Fruit fly (Drosophila melanogaster) whole organism, embryonic: ENCODE measurements around the gene SNRPG.

ENCODE experiments used
- ATbp ChIP-seq: fragments of 200-800 bp; sonication (Bioruptor generic); optimal IDR thresholded peaks from 2 replicates; lab custom pipeline; 2017; ENCODE audit warnings: missing biosample characterization, mild to moderate bottlenecking, missing genetic modification characterization, missing genetic modification reagents
- CG10543 ChIP-seq: fragments of 200-800 bp; sonication (Bioruptor generic); optimal IDR thresholded peaks from 3 replicates; lab custom pipeline; 2017; ENCODE audit warnings: missing biosample characterization, mild to moderate bottlenecking, missing genetic modification characterization, moderate library complexity
- CG11456 ChIP-seq: fragments of 200-800 bp; sonication (Bioruptor generic); IDR thresholded peaks from 3 replicates; pipeline ENCODE4 v1.3.6; 2022; ENCODE audit warnings: missing biosample characterization, missing genetic modification characterization
- CG12071 ChIP-seq: fragments of 200-800 bp; sonication (Bioruptor generic); optimal IDR thresholded peaks from 3 replicates; lab custom pipeline; 2018; ENCODE audit warnings: missing biosample characterization, mild to moderate bottlenecking, missing genetic modification characterization
- CG12769 ChIP-seq: fragments of 200-800 bp; sonication (Bioruptor generic); optimal IDR thresholded peaks from 2 replicates; lab custom pipeline; 2019; ENCODE audit warnings: missing biosample characterization, mild to moderate bottlenecking, missing genetic modification characterization, moderate library complexity
- CG15696 ChIP-seq: fragments of 200-800 bp; sonication (Bioruptor generic); optimal IDR thresholded peaks from 2 replicates; lab custom pipeline; 2019; ENCODE audit warnings: missing biosample characterization, mild to moderate bottlenecking, missing genetic modification characterization, moderate library complexity
- CG17568 ChIP-seq: fragments of 200-800 bp; sonication (Bioruptor generic); optimal IDR thresholded peaks from 2 replicates; lab custom pipeline; 2018; ENCODE audit warnings: missing biosample characterization, mild to moderate bottlenecking, missing genetic modification characterization, moderate library complexity
- CG2129 ChIP-seq: fragments of 200-800 bp; sonication (Bioruptor generic); IDR thresholded peaks from 2 replicates; pipeline ENCODE4 v1.3.6; 2022; ENCODE audit warnings: missing biosample characterization, missing genetic modification characterization; ENCODE audit not compliant: partially characterized antibody
- CG2202 ChIP-seq: fragments of 200-800 bp; sonication (Bioruptor generic); optimal IDR thresholded peaks from 2 replicates; lab custom pipeline; 2018; ENCODE audit warnings: missing biosample characterization, mild to moderate bottlenecking, missing genetic modification characterization
- CG6683 ChIP-seq: fragments of 200-800 bp; sonication (Bioruptor generic); optimal IDR thresholded peaks from 2 replicates; lab custom pipeline; 2017; ENCODE audit warnings: missing biosample characterization, mild to moderate bottlenecking, missing genetic modification characterization, missing genetic modification reagents
- CG7928 ChIP-seq: fragments of 200-800 bp; sonication (Bioruptor generic); optimal IDR thresholded peaks from 2 replicates; lab custom pipeline; 2017; ENCODE audit warnings: missing biosample characterization, mild to moderate bottlenecking, missing genetic modification characterization
- CG8359 ChIP-seq: fragments of 200-800 bp; sonication (Bioruptor generic); optimal IDR thresholded peaks from 2 replicates; lab custom pipeline; 2017; ENCODE audit warnings: missing biosample characterization, mild to moderate bottlenecking, missing genetic modification characterization, borderline replicate concordance
- Chrac-16 ChIP-seq: fragments of 200-800 bp; sonication (Bioruptor generic); optimal IDR thresholded peaks from 3 replicates; lab custom pipeline; 2016; ENCODE audit warnings: missing biosample characterization, missing genetic modification characterization
- Doc2 ChIP-seq: fragments of 200-800 bp; sonication (Bioruptor generic); IDR thresholded peaks from 2 replicates; pipeline ENCODE4 v1.3.6; 2022; ENCODE audit warnings: missing biosample characterization, missing genetic modification characterization
- Dref ChIP-seq: fragments of 200-800 bp; sonication (Bioruptor generic); IDR thresholded peaks from 2 replicates; pipeline ENCODE4 v1.3.6; 2022; ENCODE audit warnings: missing biosample characterization, missing genetic modification characterization
- HLH3B ChIP-seq: fragments of 200-800 bp; sonication (Bioruptor generic); IDR thresholded peaks from 2 replicates; pipeline ENCODE4 v1.3.6; 2022; ENCODE audit warnings: missing biosample characterization, missing genetic modification characterization
- HmgD ChIP-seq: fragments of 200-800 bp; sonication (Bioruptor generic); optimal IDR thresholded peaks from 3 replicates; lab custom pipeline; 2016; ENCODE audit warnings: missing biosample characterization, missing genetic modification characterization
- Hr78 ChIP-seq, 2 experiments: fragments of 200-800 bp in 1 of 2; fragments of >200 bp in 1 of 2; sonication (Bioruptor generic) in 1 of 2; optimal IDR thresholded peaks; 2 replicates each; lab custom pipeline; 2017 to 2019; ENCODE audit warnings: missing biosample characterization in 2 of 2, missing genetic modification characterization in 2 of 2, mild to moderate bottlenecking in 1 of 2, moderate library complexity in 1 of 2
- MESR4 ChIP-seq: fragments of 200-800 bp; sonication (Bioruptor generic); optimal IDR thresholded peaks from 2 replicates; lab custom pipeline; 2018; ENCODE audit warnings: missing biosample characterization, mild to moderate bottlenecking, missing genetic modification characterization, moderate library complexity
- Med ChIP-seq: fragments of 200-800 bp; sonication (Bioruptor generic); peaks from one replicate; lab custom pipeline; 2016; ENCODE audit warnings: missing biosample characterization, missing genetic modification characterization, mild to moderate bottlenecking, inconsistent platforms, moderate library complexity
- NC2α ChIP-seq: fragments of 200-800 bp; sonication (Bioruptor generic); optimal IDR thresholded peaks from 2 replicates; lab custom pipeline; 2016; ENCODE audit warnings: missing biosample characterization, missing genetic modification characterization
- Pdp1 ChIP-seq, 2 experiments: fragments of 200-800 bp; sonication (Bioruptor generic); optimal IDR thresholded peaks; 3 replicates each; lab custom pipeline; 2016; ENCODE audit warnings: missing biosample characterization in 2 of 2, missing genetic modification characterization in 2 of 2, mild to moderate bottlenecking in 1 of 2, moderate library complexity in 1 of 2
- Scr ChIP-seq: fragments of 200-800 bp; sonication (Bioruptor generic); IDR thresholded peaks from 2 replicates; pipeline ENCODE4 v1.3.6; 2022; ENCODE audit warnings: missing biosample characterization, missing genetic modification characterization; ENCODE audit not compliant: partially characterized antibody
- Vsx1 ChIP-seq: fragments of 200-800 bp; sonication (Bioruptor generic); optimal IDR thresholded peaks from 2 replicates; lab custom pipeline; 2017; ENCODE audit warnings: missing biosample characterization, mild to moderate bottlenecking, missing genetic modification characterization, missing genetic modification reagents
- ap ChIP-seq: fragments of 200-800 bp; sonication (Bioruptor generic); IDR thresholded peaks from 2 replicates; pipeline ENCODE4 v1.3.6; 2022; ENCODE audit warnings: missing biosample characterization, missing genetic modification characterization
- ato ChIP-seq: fragments of 200-800 bp; sonication (Bioruptor generic); IDR thresholded peaks from 2 replicates; pipeline ENCODE4 v1.3.6; 2022; ENCODE audit warnings: missing biosample characterization, missing genetic modification characterization; ENCODE audit not compliant: partially characterized antibody
- bcd ChIP-seq: fragments of 200-800 bp; sonication (Bioruptor generic); optimal IDR thresholded peaks from 2 replicates; lab custom pipeline; 2017; ENCODE audit warnings: missing biosample characterization, mild to moderate bottlenecking, missing genetic modification characterization
- caup ChIP-seq: fragments of 200-800 bp; sonication (Bioruptor generic); optimal IDR thresholded peaks from 3 replicates; lab custom pipeline; 2017; ENCODE audit warnings: missing biosample characterization, mild to moderate bottlenecking, missing genetic modification characterization, moderate library complexity; ENCODE audit not compliant: severe bottlenecking
- cg ChIP-seq: fragments of 200-800 bp; sonication (Bioruptor generic); optimal IDR thresholded peaks from 3 replicates; lab custom pipeline; 2019; ENCODE audit warnings: missing biosample characterization, mild to moderate bottlenecking, missing genetic modification characterization, moderate library complexity
- chif ChIP-seq, 2 experiments: fragments of 200-800 bp; sonication (Bioruptor generic); optimal IDR thresholded peaks; 3 replicates each; lab custom pipeline; 2016; ENCODE audit warnings: missing biosample characterization in 2 of 2, missing genetic modification characterization in 2 of 2
- ci ChIP-seq: fragments of 200-800 bp; sonication (Bioruptor generic); IDR thresholded peaks from 3 replicates; pipeline ENCODE4 v1.3.6; 2022; ENCODE audit warnings: missing biosample characterization, missing genetic modification characterization
- dmrt99B ChIP-seq: fragments of 200-800 bp; sonication (Bioruptor generic); optimal IDR thresholded peaks from 2 replicates; lab custom pipeline; 2018; ENCODE audit warnings: missing biosample characterization, mild to moderate bottlenecking, missing genetic modification characterization, moderate library complexity
- oc ChIP-seq: fragments of 200-800 bp; sonication (Bioruptor generic); optimal IDR thresholded peaks from 2 replicates; lab custom pipeline; 2018; ENCODE audit warnings: missing biosample characterization, mild to moderate bottlenecking, missing genetic modification characterization, moderate library complexity
- sd ChIP-seq: fragments of 200-800 bp; sonication (Bioruptor generic); optimal IDR thresholded peaks from 3 replicates; lab custom pipeline; 2018; ENCODE audit warnings: missing biosample characterization, mild to moderate bottlenecking, missing genetic modification characterization, moderate library complexity
- sens ChIP-seq: fragments of 200-800 bp; sonication (Bioruptor generic); peaks from one replicate; lab custom pipeline; 2016; ENCODE audit warnings: missing biosample characterization, missing genetic modification characterization
- slbo ChIP-seq: fragments of 200-800 bp; sonication (Bioruptor generic); IDR thresholded peaks from 2 replicates; pipeline ENCODE4 v1.3.6; 2022; ENCODE audit warnings: missing biosample characterization, missing genetic modification characterization
- so ChIP-seq: fragments of 200-800 bp; sonication (Bioruptor generic); IDR thresholded peaks from 3 replicates; pipeline ENCODE4 v1.3.6; 2022; ENCODE audit warnings: missing biosample characterization, missing genetic modification characterization
- stc ChIP-seq: fragments of 200-800 bp; sonication (Bioruptor generic); IDR thresholded peaks from 2 replicates; pipeline ENCODE4 v1.3.6; 2022; ENCODE audit warnings: missing biosample characterization, missing genetic modification characterization
- sug ChIP-seq: fragments of 200-800 bp; optimal IDR thresholded peaks from 2 replicates; lab custom pipeline; 2019; ENCODE audit warnings: missing biosample characterization, mild to moderate bottlenecking, missing genetic modification characterization, moderate library complexity

SNRPG gene

DNA sequence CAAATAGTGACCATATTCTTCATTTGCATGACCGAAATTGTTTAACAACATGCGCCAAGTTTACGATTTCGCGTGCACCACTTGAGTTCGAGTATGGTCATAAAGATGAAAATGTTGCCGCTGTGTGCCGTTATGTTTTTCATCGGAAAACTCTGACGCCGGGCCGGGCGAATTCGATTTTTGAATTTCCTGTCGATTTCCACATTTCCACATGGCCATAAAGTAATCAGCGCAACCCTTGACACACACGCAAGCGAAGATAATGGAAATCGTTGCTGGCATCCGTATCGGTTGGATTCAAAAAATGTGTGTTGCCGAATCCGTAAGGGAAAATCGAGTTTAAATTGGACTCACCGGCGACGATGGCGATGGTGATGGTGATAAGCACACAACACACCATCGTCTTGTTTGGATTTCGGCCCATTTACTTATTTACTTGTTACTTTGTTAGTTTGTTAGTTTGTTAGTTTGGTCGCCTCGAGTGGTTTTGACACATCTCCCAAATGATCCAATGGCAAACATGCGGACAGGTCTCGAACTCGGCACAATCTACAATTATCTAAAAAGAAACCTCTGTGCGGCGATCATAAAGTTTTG is 4.4 kb upstream of the SNRPG start (continued):
- TF ChIP-seq CG17568 (peak; percentile 61), dmrt99B (tag; lab: Kevin White, UChicago) (peak; percentile 43), CG2202 (peak; percentile 64), CG2129 (GFP tag; lab: Robert Waterston, UW) (no peak), so (GFP tag; lab: Robert Waterston, UW) (0 out of 3 replicates have a peak, but pooled peaks have one; percentile 28), chif (GFP tag; optimal IDR thresholded peaks at IDR 0.05; lab: Kevin White, UChicago) (peak in 1 of 2 experiments; percentile 43), CG12071 (GFP tag; lab: Kevin White, UChicago) (peak; percentile 48), ci (GFP tag; lab: Robert Waterston, UW) (peak; percentile 83), Dref (GFP tag; lab: Robert Waterston, UW) (no peak), Hr78 (GFP tag; optimal IDR thresholded peaks at IDR 0.05; lab: Kevin White, UChicago) (peak in 1 of 2 experiments; percentile 72), Chrac-16 (GFP tag; lab: Kevin White, UChicago) (no peak), Vsx1 (GFP tag; lab: Kevin White, UChicago) (peak; percentile 61), CG15696 (tag; lab: Kevin White, UChicago) (peak; percentile 78), bcd (peak; percentile 28), Scr (GFP tag; lab: Robert Waterston, UW) (no peak), NC2α (GFP tag; lab: Kevin White, UChicago) (peak; percentile 16), CG8359 (peak; percentile 40), MESR4 (GFP tag; lab: Kevin White, UChicago) (peak; percentile 10), caup (GFP tag; lab: Kevin White, UChicago) (peak; percentile 20), CG6683 (GFP tag; lab: Kevin White, UChicago) (no peak), ato (GFP tag; lab: Robert Waterston, UW) (no peak)

DNA sequence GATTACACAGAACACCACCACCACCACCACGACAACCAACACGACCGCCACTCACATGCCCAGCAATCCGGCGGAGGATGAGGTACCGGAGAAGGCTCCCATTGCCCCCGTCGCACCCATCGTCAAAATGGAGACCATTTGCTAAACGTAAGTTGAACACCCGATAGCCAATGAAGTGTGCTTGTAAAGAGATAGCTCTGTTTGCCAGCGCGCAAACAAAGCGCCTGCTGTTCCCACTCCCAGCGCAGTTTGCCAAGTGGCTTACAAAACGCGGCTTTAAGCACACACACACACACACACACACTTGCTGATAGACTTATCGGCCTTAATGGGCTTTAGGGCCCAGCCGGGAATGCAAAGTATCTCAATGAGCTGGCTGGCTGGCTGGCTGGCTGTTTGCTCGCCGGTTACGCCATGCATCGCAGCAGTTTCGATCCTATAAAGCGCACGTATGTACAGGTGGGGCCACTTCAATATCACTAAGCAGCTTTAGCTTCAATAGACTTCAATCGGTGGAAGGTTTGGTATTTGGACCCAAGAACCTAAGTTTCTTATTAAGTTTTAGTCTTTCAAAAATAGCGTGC is 3.2 kb upstream of the SNRPG start:
- no peak for TF ChIP-seq HmgD
- TF ChIP-seq Pdp1 (GFP tag; optimal IDR thresholded peaks at IDR 0.05; lab: Kevin White, UChicago): peak in 1 of 2 experiments; percentile 70
- TF ChIP-seq cg (GFP tag; lab: Kevin White, UChicago): peak; percentile 24
- no peak for TF ChIP-seq sug (tag; lab: Kevin White, UChicago)
- TF ChIP-seq Doc2 (GFP tag; lab: Robert Waterston, UW): no peak
- TF ChIP-seq sd: peak; percentile 50
- no peak for TF ChIP-seq CG11456 (GFP tag; lab: Robert Waterston, UW)
- peak; percentile 78 for TF ChIP-seq sens (GFP tag; lab: Kevin White, UChicago)
- peak; percentile 16 for TF ChIP-seq CG10543 (GFP tag; lab: Kevin White, UChicago)
- TF ChIP-seq ap (GFP tag; lab: Robert Waterston, UW): no peak
- TF ChIP-seq Med (GFP tag; lab: Kevin White, UChicago): peak; percentile 35
- TF ChIP-seq ATbp (GFP tag; lab: Kevin White, UChicago): peak; percentile 39
- peak; percentile 7 for TF ChIP-seq CG12769 (tag; lab: Kevin White, UChicago)
- TF ChIP-seq CG7928 (GFP tag; lab: Kevin White, UChicago): no peak
- peak; percentile 26; the same call in 1 of the 2 replicates for TF ChIP-seq stc
- TF ChIP-seq oc: peak; percentile 70
- TF ChIP-seq HLH3B (GFP tag; lab: Robert Waterston, UW): 0 out of 2 replicates have a peak, but pooled peaks have one; percentile 16
- TF ChIP-seq slbo (GFP tag; lab: Robert Waterston, UW): peak; percentile 6; the same call in 1 of the 2 replicates
